Worm (Caenorhabditis elegans) whole organism, late embryonic: Measurements from ENCODE around the gene nkcc-1.

Experiments
- F13H6.1 ChIP-seq: sonication (generic microtip); optimal IDR thresholded peaks from 2 replicates; lab custom pipeline; 2016; ENCODE audit warnings: missing genetic modification characterization, missing compliant biosample characterization
- K09A11.1 ChIP-seq: sonication (generic microtip); optimal IDR thresholded peaks from 2 replicates; lab custom pipeline; 2017; ENCODE audit warnings: antibody characterized with exemption, mild to moderate bottlenecking, missing genetic modification characterization, missing compliant biosample characterization; ENCODE audit not compliant: insufficient read depth
- ama-1 ChIP-seq: fragments of 150-350 bp; optimal IDR thresholded peaks from 2 replicates; lab custom pipeline; 2014
- ceh-14 ChIP-seq: sonication (generic microtip); optimal IDR thresholded peaks from 2 replicates; lab custom pipeline; 2016; ENCODE audit warnings: missing genotype, missing genetic modification characterization, missing compliant biosample characterization
- ceh-18 ChIP-seq: sonication (generic microtip); optimal IDR thresholded peaks from 2 replicates; lab custom pipeline; 2016; ENCODE audit warnings: missing genetic modification characterization, missing compliant biosample characterization
- ceh-2 ChIP-seq: sonication (generic microtip); optimal IDR thresholded peaks from 2 replicates; lab custom pipeline; 2016; ENCODE audit warnings: missing genotype, missing genetic modification characterization, missing compliant biosample characterization
- ceh-22 ChIP-seq: sonication (generic microtip); optimal IDR thresholded peaks from 2 replicates; lab custom pipeline; 2017; ENCODE audit warnings: missing biosample characterization, missing genetic modification characterization
- ceh-30 ChIP-seq: fragments of 150-350 bp; optimal IDR thresholded peaks from 2 replicates; lab custom pipeline; 2014; ENCODE audit warnings: missing biosample characterization, missing genetic modification characterization
- ceh-31 ChIP-seq: sonication (generic microtip); optimal IDR thresholded peaks from 2 replicates; lab custom pipeline; 2016; ENCODE audit warnings: missing genetic modification characterization, missing compliant biosample characterization
- ceh-34 ChIP-seq: sonication (generic microtip); optimal IDR thresholded peaks from 2 replicates; lab custom pipeline; 2016; ENCODE audit warnings: mild to moderate bottlenecking, missing genetic modification characterization, missing compliant biosample characterization
- ceh-45 ChIP-seq: fragments of 200-800 bp; sonication (Bioruptor generic); IDR thresholded peaks from 2 replicates; pipeline ENCODE4 v1.3.6; 2022; ENCODE audit warnings: missing genetic modification reagents, missing genetic modification characterization, missing compliant biosample characterization
- ceh-48 ChIP-seq: sonication (generic microtip); optimal IDR thresholded peaks from 2 replicates; lab custom pipeline; 2016; ENCODE audit warnings: missing genetic modification characterization, inconsistent platforms, missing compliant biosample characterization
- che-1 ChIP-seq: sonication (generic microtip); optimal IDR thresholded peaks from 2 replicates; lab custom pipeline; 2016; ENCODE audit warnings: mild to moderate bottlenecking, missing genetic modification characterization, missing compliant biosample characterization
- dve-1 ChIP-seq: sonication (generic microtip); optimal IDR thresholded peaks from 2 replicates; lab custom pipeline; 2017; ENCODE audit warnings: antibody characterized with exemption, mild to moderate bottlenecking, missing genetic modification characterization, missing compliant biosample characterization
- elt-2 ChIP-seq: sonication (generic microtip); optimal IDR thresholded peaks from 2 replicates; lab custom pipeline; 2016; ENCODE audit warnings: missing genetic modification reagents, missing genetic modification characterization, missing compliant biosample characterization
- elt-4 ChIP-seq: sonication (generic microtip); optimal IDR thresholded peaks from 2 replicates; lab custom pipeline; 2016; ENCODE audit warnings: missing genetic modification characterization, missing compliant biosample characterization
- eyg-1 ChIP-seq: sonication (generic microtip); optimal IDR thresholded peaks from 2 replicates; lab custom pipeline; 2016; ENCODE audit warnings: missing genotype, missing genetic modification characterization, missing compliant biosample characterization
- gmeb-2 ChIP-seq: sonication (generic microtip); optimal IDR thresholded peaks from 2 replicates; lab custom pipeline; 2016; ENCODE audit warnings: missing genetic modification characterization, inconsistent platforms, missing compliant biosample characterization
- hlh-13 ChIP-seq: fragments of 200-800 bp; sonication (Bioruptor generic); optimal IDR thresholded peaks from 2 replicates; lab custom pipeline; 2018; ENCODE audit warnings: mild to moderate bottlenecking, missing genetic modification characterization, missing compliant biosample characterization
- hlh-15 ChIP-seq: sonication (generic microtip); optimal IDR thresholded peaks from 2 replicates; lab custom pipeline; 2016; ENCODE audit warnings: missing genetic modification characterization, missing compliant biosample characterization
- hlh-6 ChIP-seq: sonication (generic microtip); optimal IDR thresholded peaks from 2 replicates; lab custom pipeline; 2016; ENCODE audit warnings: missing genotype, missing genetic modification characterization, missing compliant biosample characterization
- lim-6 ChIP-seq: sonication (generic microtip); optimal IDR thresholded peaks from 2 replicates; lab custom pipeline; 2016; ENCODE audit warnings: missing genetic modification characterization, missing compliant biosample characterization
- madf-2 ChIP-seq: sonication (generic microtip); optimal IDR thresholded peaks from 2 replicates; lab custom pipeline; 2017; ENCODE audit warnings: missing genetic modification characterization, missing compliant biosample characterization
- mec-3 ChIP-seq: sonication (generic microtip); optimal IDR thresholded peaks from 2 replicates; lab custom pipeline; 2016; ENCODE audit warnings: borderline replicate concordance, missing genetic modification characterization, missing compliant biosample characterization
- nfya-1 ChIP-seq: sonication (generic microtip); optimal IDR thresholded peaks from 2 replicates; lab custom pipeline; 2017; ENCODE audit warnings: missing genetic modification characterization, mild to moderate bottlenecking, missing compliant biosample characterization, antibody characterized with exemption, moderate library complexity
- nhr-11 ChIP-seq: fragments of 150-350 bp; optimal IDR thresholded peaks from 2 replicates; lab custom pipeline; 2014; ENCODE audit warnings: missing biosample characterization, missing genetic modification characterization
- odd-2 ChIP-seq: sonication (generic microtip); optimal IDR thresholded peaks from 2 replicates; lab custom pipeline; 2017; ENCODE audit warnings: antibody characterized with exemption, mild to moderate bottlenecking, missing genetic modification characterization, missing compliant biosample characterization
- pat-9 ChIP-seq: fragments of 200-800 bp; sonication (Bioruptor generic); optimal IDR thresholded peaks from 2 replicates; lab custom pipeline; 2018; ENCODE audit warnings: mild to moderate bottlenecking, missing genetic modification characterization, moderate library complexity, missing compliant biosample characterization
- pax-1 ChIP-seq: fragments of 150-350 bp; optimal IDR thresholded peaks from 2 replicates; lab custom pipeline; 2014; ENCODE audit warnings: missing biosample characterization, missing genetic modification characterization
- pha-2 ChIP-seq: sonication (generic microtip); optimal IDR thresholded peaks from 2 replicates; lab custom pipeline; 2017; ENCODE audit warnings: mild to moderate bottlenecking, missing genetic modification characterization, missing compliant biosample characterization
- pros-1 ChIP-seq: fragments of 150-350 bp; optimal IDR thresholded peaks from 2 replicates; lab custom pipeline; 2014; ENCODE audit warnings: missing biosample characterization, missing genetic modification reagents, missing genetic modification characterization
- ref-2 ChIP-seq: sonication (generic microtip); optimal IDR thresholded peaks from 2 replicates; lab custom pipeline; 2016; ENCODE audit warnings: missing genetic modification characterization, missing compliant biosample characterization
- rnt-1 ChIP-seq: sonication (generic microtip); optimal IDR thresholded peaks from 2 replicates; lab custom pipeline; 2016; ENCODE audit warnings: missing genetic modification characterization, missing compliant biosample characterization
- sdc-2 ChIP-seq: sonication (generic microtip); optimal IDR thresholded peaks from 2 replicates; lab custom pipeline; 2016; ENCODE audit warnings: missing genotype, missing genetic modification characterization, missing compliant biosample characterization
- tbx-2 ChIP-seq: sonication (generic microtip); optimal IDR thresholded peaks from 2 replicates; lab custom pipeline; 2016; ENCODE audit warnings: missing genetic modification characterization, missing compliant biosample characterization
- ttx-3 ChIP-seq: sonication (generic microtip); optimal IDR thresholded peaks from 2 replicates; lab custom pipeline; 2016; ENCODE audit warnings: missing genetic modification reagents, missing genetic modification characterization, missing compliant biosample characterization
- unc-42 ChIP-seq: sonication (generic microtip); optimal IDR thresholded peaks from 2 replicates; lab custom pipeline; 2016; ENCODE audit warnings: missing genotype, missing genetic modification characterization, missing compliant biosample characterization
- unc-55 ChIP-seq: sonication (generic microtip); optimal IDR thresholded peaks from 2 replicates; lab custom pipeline; 2017; ENCODE audit warnings: missing biosample characterization, missing genetic modification reagents, missing genetic modification characterization
- unc-86 ChIP-seq: sonication (generic microtip); optimal IDR thresholded peaks from 2 replicates; lab custom pipeline; 2016; ENCODE audit warnings: missing genetic modification characterization, missing compliant biosample characterization
- zip-5 ChIP-seq: sonication (generic microtip); optimal IDR thresholded peaks from 2 replicates; lab custom pipeline; 2016; ENCODE audit warnings: missing genetic modification characterization, missing compliant biosample characterization

nkcc-1 gene

DNA sequence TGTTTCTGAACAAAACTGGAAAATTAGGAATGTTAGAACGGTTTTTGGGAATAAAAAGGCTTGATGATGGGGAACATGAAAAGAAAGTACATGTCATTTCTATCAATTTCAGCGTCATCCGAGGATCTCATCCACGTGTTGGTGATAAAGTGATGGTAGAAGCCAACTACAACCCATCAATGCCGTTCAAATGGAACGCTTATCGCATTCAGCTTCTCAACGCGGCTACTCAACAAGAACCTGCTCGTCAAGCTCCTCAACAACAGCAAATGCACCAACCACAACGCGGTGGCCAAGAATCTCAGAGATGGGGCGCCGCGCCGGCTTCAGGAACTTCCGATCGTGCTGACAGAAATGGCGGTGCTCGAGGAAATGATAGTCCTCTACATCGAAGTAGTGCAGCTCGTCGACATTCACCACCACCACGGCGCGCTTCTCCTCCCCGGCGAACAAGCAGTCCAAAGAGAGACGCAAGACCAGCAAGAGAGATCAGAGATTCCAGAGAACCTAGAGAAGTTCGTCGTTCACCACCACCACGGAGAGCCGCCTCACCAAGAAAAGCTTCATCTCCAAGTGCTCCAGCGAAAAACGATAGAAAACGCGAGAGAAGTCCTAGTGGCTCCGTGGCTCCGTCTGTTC, 51.7 kb downstream of the nkcc-1 start:
- TF ChIP-seq ceh-22 (no peak), pha-2 (tag; lab: Kevin White, UChicago) (no peak), odd-2 (tag; lab: Kevin White, UChicago) (no peak), pros-1 (tag; lab: Kevin White, UChicago) (no peak), nfya-1 (tag; lab: Kevin White, UChicago) (no peak), ceh-2 (tag; lab: Kevin White, UChicago) (no peak), lim-6 (tag; lab: Kevin White, UChicago) (no peak), ttx-3 (tag; lab: Kevin White, UChicago) (no peak), ref-2 (tag; lab: Kevin White, UChicago) (no peak), ceh-45 (GFP tag; lab: Robert Waterston, UW) (no peak), elt-4 (tag; lab: Kevin White, UChicago) (no peak), pat-9 (tag; lab: Kevin White, UChicago) (no peak), ceh-48 (tag; lab: Kevin White, UChicago) (no peak)

DNA sequence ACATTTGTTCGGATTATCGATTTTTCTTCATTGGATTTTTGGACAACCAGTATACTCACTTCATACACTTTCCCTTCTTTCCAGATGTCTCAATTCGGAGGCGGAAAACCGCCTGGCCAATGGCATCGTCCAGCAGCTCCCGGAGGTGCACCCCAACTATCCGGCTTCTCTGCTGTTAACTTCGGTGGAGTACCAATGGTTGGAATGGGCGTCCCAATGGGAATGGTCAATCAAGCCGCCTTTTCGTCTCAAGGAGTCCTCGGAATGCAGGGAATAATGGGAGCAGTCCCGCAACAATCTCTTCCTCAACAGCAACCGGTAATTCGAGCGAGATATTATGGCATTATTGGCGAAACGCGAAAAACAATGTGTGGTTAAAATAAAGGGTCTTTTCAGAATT, 52.4 kb downstream of the nkcc-1 start, which contains the start of gene ccar-1:
ccar-1 (plus strand) TSS at position 83 of the 400 bp plus-strand sequence.
- TF ChIP-seq ref-2 (tag; lab: Kevin White, UChicago) (no peak), pha-2 (tag; lab: Kevin White, UChicago) (no peak), pax-1 (tag; lab: Kevin White, UChicago) (no peak), hlh-15 (tag; lab: Kevin White, UChicago) (no peak), gmeb-2 (tag; lab: Kevin White, UChicago) (no peak), ceh-48 (tag; lab: Kevin White, UChicago) (no peak), F13H6.1 (tag; lab: Kevin White, UChicago) (no peak), hlh-6 (tag; lab: Kevin White, UChicago) (no peak), ceh-34 (no peak), elt-4 (tag; lab: Kevin White, UChicago) (no peak), nhr-11 (tag; lab: Kevin White, UChicago) (no peak), K09A11.1 (no peak), mec-3 (tag; lab: Kevin White, UChicago) (no peak), ceh-30 (tag; lab: Kevin White, UChicago) (no peak), hlh-13 (GFP tag; lab: Kevin White, UChicago) (no peak), ceh-14 (tag; lab: Kevin White, UChicago) (no peak), unc-86 (tag; lab: Kevin White, UChicago) (no peak), dve-1 (no peak)

DNA sequence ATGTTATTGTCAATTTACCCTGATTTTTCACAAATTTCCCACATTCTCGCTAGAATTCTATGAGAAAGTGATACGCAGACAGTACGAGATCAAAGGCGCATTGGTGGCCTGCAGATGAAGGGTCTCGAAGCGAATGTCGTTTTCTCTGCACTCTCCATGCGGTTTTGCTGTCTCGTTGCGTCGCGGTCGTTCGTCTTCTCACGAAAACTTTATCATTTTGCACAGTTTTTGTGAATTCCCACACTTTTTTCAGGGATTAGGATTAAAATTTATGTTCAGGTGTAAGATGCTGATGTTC, 52.9 kb downstream of the nkcc-1 start:
- peak; percentile 10 for TF ChIP-seq unc-42 (tag; lab: Kevin White, UChicago)
- peak; percentile 74 for TF ChIP-seq rnt-1 (tag; lab: Kevin White, UChicago)
- no peak for TF ChIP-seq dve-1
- no peak for TF ChIP-seq eyg-1 (tag; lab: Kevin White, UChicago)
- no peak for TF ChIP-seq che-1 (tag; lab: Kevin White, UChicago)
- peak; percentile 63 for TF ChIP-seq pax-1 (tag; lab: Kevin White, UChicago)
- peak; percentile 57 for TF ChIP-seq ama-1 (lab: Kevin White, UChicago)
- TF ChIP-seq tbx-2 (tag; lab: Kevin White, UChicago): peak; percentile 38
- TF ChIP-seq ceh-18 (tag; lab: Kevin White, UChicago): peak; percentile 39
- TF ChIP-seq zip-5 (tag; lab: Kevin White, UChicago): no peak
- peak; percentile 45 for TF ChIP-seq ceh-31 (tag; lab: Kevin White, UChicago)
- peak; percentile 3 for TF ChIP-seq elt-2 (tag; lab: Kevin White, UChicago)
- peak; percentile 87 for TF ChIP-seq nfya-1 (tag; lab: Kevin White, UChicago)
- TF ChIP-seq unc-55 (GFP tag; lab: Kevin White, UChicago): peak; percentile 56
- TF ChIP-seq ref-2 (tag; lab: Kevin White, UChicago): peak; percentile 11
- TF ChIP-seq madf-2 (tag; lab: Kevin White, UChicago): no peak
- TF ChIP-seq pros-1 (tag; lab: Kevin White, UChicago): peak; percentile 30
- TF ChIP-seq sdc-2 (tag; lab: Kevin White, UChicago): no peak
